Worm (Caenorhabditis elegans): Measurements from ENCODE around the gene soap-1.

DNA sequence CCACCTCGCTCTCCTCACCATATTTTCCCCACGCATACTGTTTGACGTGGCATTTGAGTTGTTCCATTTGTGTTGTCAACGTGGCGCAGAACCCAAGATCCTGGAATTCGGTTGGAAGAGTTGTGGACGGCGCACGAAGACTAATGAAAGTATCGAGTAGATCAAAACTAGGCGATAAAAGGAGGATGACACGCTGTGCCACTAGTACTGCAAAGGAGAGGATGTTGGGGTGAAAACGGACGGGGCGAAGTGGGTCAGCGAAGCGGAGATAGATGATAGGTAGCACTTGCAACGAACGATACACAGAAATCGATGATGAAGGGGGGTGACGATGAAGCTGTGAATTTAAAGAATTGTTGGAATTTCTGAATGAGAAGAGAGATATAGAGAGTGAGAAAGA is 32.2 kb upstream of the soap-1 start, which contains the start of gene C05C8.7:
- TF ChIP-seq T26A8.4 (GFP tag; IDR thresholded peaks at IDR 0.05) (no peak), jun-1 (tag; optimal IDR thresholded peaks at IDR 0.05) (no peak), hlh-11 (tag; optimal IDR thresholded peaks at IDR 0.05) (no peak), F37D6.2 (tag; optimal IDR thresholded peaks at IDR 0.05) (no peak), nhr-10 (tag; optimal IDR thresholded peaks at IDR 0.05) (no peak)

Measured in whole organism, L4 larva.